Fruit fly (Drosophila melanogaster) whole organism, embryonic: ENCODE data around the gene CG46307.
A peak's percentile ranks its signal among the peaks of the same experiment; 100 is the strongest.

Experiments
- Aef1 ChIP-seq: fragments of 200-800 bp; sonication (Bioruptor generic); IDR thresholded peaks from 3 replicates; pipeline ENCODE4 v1.3.6; 2022; ENCODE audit warnings: missing biosample characterization, missing genetic modification characterization
- Antp ChIP-seq: fragments of 200-800 bp; sonication (Bioruptor generic); optimal IDR thresholded peaks from 3 replicates; lab custom pipeline; 2016; ENCODE audit warnings: missing biosample characterization, missing genetic modification characterization
- CG10147 ChIP-seq: fragments of 200-800 bp; sonication (Bioruptor generic); optimal IDR thresholded peaks from 2 replicates; lab custom pipeline; 2019; ENCODE audit warnings: missing biosample characterization, mild to moderate bottlenecking, missing genetic modification characterization, moderate library complexity
- CG10321 ChIP-seq: fragments of 200-800 bp; sonication (Bioruptor generic); IDR thresholded peaks from 2 replicates; pipeline ENCODE4 v1.3.6; 2022; ENCODE audit warnings: missing biosample characterization, missing genetic modification characterization
- CG11247 ChIP-seq: fragments of 200-800 bp; sonication (Bioruptor generic); IDR thresholded peaks from 2 replicates; pipeline ENCODE4 v1.3.6; 2022; ENCODE audit warnings: missing biosample characterization, missing genetic modification characterization
- CG13424 ChIP-seq: fragments of 200-800 bp; sonication (Bioruptor generic); optimal IDR thresholded peaks from 2 replicates; lab custom pipeline; 2019; ENCODE audit warnings: missing biosample characterization, mild to moderate bottlenecking, missing genetic modification characterization, moderate library complexity
- CG16813 ChIP-seq: fragments of 200-800 bp; sonication (Bioruptor generic); IDR thresholded peaks from 3 replicates; pipeline ENCODE4 v1.3.6; 2022; ENCODE audit warnings: missing biosample characterization, missing genetic modification characterization; ENCODE audit not compliant: partially characterized antibody
- CG16815 ChIP-seq: fragments of 200-800 bp; sonication (Bioruptor generic); optimal IDR thresholded peaks from 3 replicates; lab custom pipeline; 2017; ENCODE audit warnings: missing biosample characterization, mild to moderate bottlenecking, missing genetic modification characterization
- CG17385 ChIP-seq: fragments of 200-800 bp; sonication (Bioruptor generic); optimal IDR thresholded peaks from 3 replicates; lab custom pipeline; 2018; ENCODE audit warnings: missing biosample characterization, mild to moderate bottlenecking, missing genetic modification characterization
- CG17802 ChIP-seq: fragments of 200-800 bp; sonication (Bioruptor generic); optimal IDR thresholded peaks from 2 replicates; lab custom pipeline; 2018; ENCODE audit warnings: missing biosample characterization, mild to moderate bottlenecking, missing genetic modification characterization, moderate library complexity
- CG1792 ChIP-seq: fragments of 200-800 bp; sonication (Bioruptor generic); optimal IDR thresholded peaks from 2 replicates; lab custom pipeline; 2016; ENCODE audit warnings: missing biosample characterization, missing genetic modification characterization
- CG18764 ChIP-seq: fragments of 200-800 bp; sonication (Bioruptor generic); optimal IDR thresholded peaks from 3 replicates; lab custom pipeline; 2016; ENCODE audit warnings: missing biosample characterization, missing genetic modification characterization
- CG2202 ChIP-seq: fragments of 200-800 bp; sonication (Bioruptor generic); optimal IDR thresholded peaks from 2 replicates; lab custom pipeline; 2018; ENCODE audit warnings: missing biosample characterization, mild to moderate bottlenecking, missing genetic modification characterization
- CG5953 ChIP-seq: fragments of 200-800 bp; sonication (Bioruptor generic); IDR thresholded peaks from 2 replicates; pipeline ENCODE4 v1.3.6; 2022; ENCODE audit warnings: missing biosample characterization, missing genetic modification characterization
- CG7963 ChIP-seq: fragments of 200-800 bp; sonication (Bioruptor generic); IDR thresholded peaks from 3 replicates; pipeline ENCODE4 v1.3.6; 2022; ENCODE audit warnings: missing biosample characterization, missing genetic modification characterization; ENCODE audit not compliant: partially characterized antibody
- CG9609 ChIP-seq: fragments of 200-800 bp; sonication (Bioruptor generic); optimal IDR thresholded peaks from 3 replicates; lab custom pipeline; 2016; ENCODE audit warnings: missing biosample characterization, missing genetic modification characterization
- Deaf1 ChIP-seq: fragments of 200-800 bp; optimal IDR thresholded peaks from 3 replicates; lab custom pipeline; 2019; ENCODE audit warnings: missing biosample characterization, mild to moderate bottlenecking, missing genetic modification characterization, moderate library complexity
- Dip2 ChIP-seq: fragments of 200-800 bp; sonication (Bioruptor generic); IDR thresholded peaks from 2 replicates; pipeline ENCODE4 v1.3.6; 2022; ENCODE audit warnings: missing biosample characterization, missing genetic modification characterization
- Ets97D ChIP-seq: fragments of 200-800 bp; sonication (Bioruptor generic); optimal IDR thresholded peaks from 3 replicates; lab custom pipeline; 2016; ENCODE audit warnings: missing biosample characterization, missing genetic modification characterization
- HLH54F ChIP-seq: fragments of 200-800 bp; sonication (Bioruptor generic); optimal IDR thresholded peaks from 3 replicates; lab custom pipeline; 2016; ENCODE audit warnings: missing biosample characterization, missing genetic modification characterization
- HLHmδ ChIP-seq: fragments of 200-800 bp; sonication (Bioruptor generic); optimal IDR thresholded peaks from 2 replicates; lab custom pipeline; 2018; ENCODE audit warnings: missing biosample characterization, mild to moderate bottlenecking, missing genetic modification characterization, moderate library complexity
- Hmr ChIP-seq: fragments of 200-800 bp; sonication (Bioruptor generic); optimal IDR thresholded peaks from 3 replicates; lab custom pipeline; 2017; ENCODE audit warnings: mild to moderate bottlenecking, missing biosample characterization, missing genetic modification reagents, missing genetic modification characterization
- Mrtf ChIP-seq: fragments of 200-800 bp; sonication (Bioruptor generic); IDR thresholded peaks from 3 replicates; pipeline ENCODE4 v1.3.6; 2022; ENCODE audit warnings: missing biosample characterization, missing genetic modification characterization
- Nf-YB ChIP-seq: fragments of 200-800 bp; sonication (Bioruptor generic); optimal IDR thresholded peaks from 3 replicates; lab custom pipeline; 2019; ENCODE audit warnings: missing biosample characterization, mild to moderate bottlenecking, missing genetic modification characterization, moderate library complexity
- Rfx ChIP-seq: fragments of 200-800 bp; sonication (Bioruptor generic); IDR thresholded peaks from 2 replicates; pipeline ENCODE4 v1.3.6; 2022; ENCODE audit warnings: missing biosample characterization, missing genetic modification characterization
- Scr ChIP-seq: fragments of 200-800 bp; sonication (Bioruptor generic); IDR thresholded peaks from 2 replicates; pipeline ENCODE4 v1.3.6; 2022; ENCODE audit warnings: missing biosample characterization, missing genetic modification characterization; ENCODE audit not compliant: partially characterized antibody
- Ssrp ChIP-seq: fragments of 200-800 bp; sonication (Bioruptor generic); optimal IDR thresholded peaks from 2 replicates; lab custom pipeline; 2018; ENCODE audit warnings: missing biosample characterization, mild to moderate bottlenecking, missing genetic modification characterization, moderate library complexity
- Xbp1 ChIP-seq: fragments of 200-800 bp; sonication (Bioruptor generic); optimal IDR thresholded peaks from 3 replicates; lab custom pipeline; 2016; ENCODE audit warnings: missing biosample characterization, mild to moderate bottlenecking, missing genetic modification characterization
- YL-1 ChIP-seq: fragments of 200-800 bp; sonication (Bioruptor generic); optimal IDR thresholded peaks from 3 replicates; lab custom pipeline; 2017; ENCODE audit warnings: missing biosample characterization, mild to moderate bottlenecking, missing genetic modification characterization
- amos ChIP-seq: fragments of 200-800 bp; sonication (Bioruptor generic); IDR thresholded peaks from 2 replicates; pipeline ENCODE4 v1.3.6; 2022; ENCODE audit warnings: missing biosample characterization, missing genetic modification characterization; ENCODE audit not compliant: partially characterized antibody
- aop ChIP-seq: fragments of 200-800 bp; sonication (Bioruptor generic); IDR thresholded peaks from 2 replicates; pipeline ENCODE4 v1.3.6; 2022; ENCODE audit warnings: missing biosample characterization, missing genetic modification characterization
- ci ChIP-seq: fragments of 200-800 bp; sonication (Bioruptor generic); IDR thresholded peaks from 3 replicates; pipeline ENCODE4 v1.3.6; 2022; ENCODE audit warnings: missing biosample characterization, missing genetic modification characterization
- corto ChIP-seq: fragments of 200-800 bp; sonication (Bioruptor generic); optimal IDR thresholded peaks from 2 replicates; lab custom pipeline; 2016; ENCODE audit warnings: missing biosample characterization, mild to moderate bottlenecking, missing genetic modification characterization, moderate library complexity
- dmrt99B ChIP-seq: fragments of 200-800 bp; sonication (Bioruptor generic); optimal IDR thresholded peaks from 2 replicates; lab custom pipeline; 2018; ENCODE audit warnings: missing biosample characterization, mild to moderate bottlenecking, missing genetic modification characterization, moderate library complexity
- dpn ChIP-seq, 2 experiments: fragments of 200-800 bp; sonication (Bioruptor generic); optimal IDR thresholded peaks; 3 replicates each; lab custom pipeline; 2016; ENCODE audit warnings: missing biosample characterization in 2 of 2, missing genetic modification characterization in 2 of 2
- dysf ChIP-seq: fragments of 200-800 bp; sonication (Bioruptor generic); IDR thresholded peaks from 3 replicates; pipeline ENCODE4 v1.3.6; 2022; ENCODE audit warnings: missing biosample characterization, missing genetic modification characterization
- inv ChIP-seq: fragments of 200-800 bp; sonication (Bioruptor generic); IDR thresholded peaks from 2 replicates; pipeline ENCODE4 v1.3.6; 2022; ENCODE audit warnings: missing biosample characterization, missing genetic modification characterization; ENCODE audit not compliant: partially characterized antibody
- kah ChIP-seq: fragments of 200-800 bp; sonication (Bioruptor generic); optimal IDR thresholded peaks from 2 replicates; lab custom pipeline; 2018; ENCODE audit warnings: missing biosample characterization, mild to moderate bottlenecking, missing genetic modification characterization
- nau ChIP-seq: fragments of 200-800 bp; sonication (Bioruptor generic); optimal IDR thresholded peaks from 3 replicates; lab custom pipeline; 2017; ENCODE audit warnings: missing biosample characterization, mild to moderate bottlenecking, missing genetic modification characterization, missing genetic modification reagents
- nmo ChIP-seq: fragments of 200-800 bp; sonication (Bioruptor generic); optimal IDR thresholded peaks from 2 replicates; lab custom pipeline; 2018; ENCODE audit warnings: missing biosample characterization, mild to moderate bottlenecking, missing genetic modification characterization, moderate library complexity
- onecut ChIP-seq: fragments of 200-800 bp; sonication (Bioruptor generic); IDR thresholded peaks from 2 replicates; pipeline ENCODE4 v1.3.6; 2022; ENCODE audit warnings: missing biosample characterization, missing genetic modification characterization
- pho ChIP-seq: fragments of 200-800 bp; sonication (Bioruptor generic); optimal IDR thresholded peaks from 2 replicates; lab custom pipeline; 2016; ENCODE audit warnings: missing biosample characterization, missing genetic modification characterization
- phol ChIP-seq: fragments of 200-800 bp; sonication (Bioruptor generic); optimal IDR thresholded peaks from 3 replicates; lab custom pipeline; 2018; ENCODE audit warnings: missing biosample characterization, mild to moderate bottlenecking, missing genetic modification characterization, moderate library complexity
- pum ChIP-seq: fragments of 200-800 bp; sonication (Bioruptor generic); optimal IDR thresholded peaks from 2 replicates; lab custom pipeline; 2016; ENCODE audit warnings: missing biosample characterization, missing genetic modification characterization
- row ChIP-seq: fragments of 200-800 bp; sonication (Bioruptor generic); IDR thresholded peaks from 3 replicates; pipeline ENCODE4 v1.3.6; 2022; ENCODE audit warnings: missing biosample characterization, missing genetic modification characterization
- scrt ChIP-seq: fragments of 200-800 bp; sonication (Bioruptor generic); optimal IDR thresholded peaks from 2 replicates; lab custom pipeline; 2018; ENCODE audit warnings: missing biosample characterization, mild to moderate bottlenecking, missing genetic modification characterization, moderate library complexity
- shn ChIP-seq: fragments of 200-800 bp; sonication (Bioruptor generic); optimal IDR thresholded peaks from 3 replicates; lab custom pipeline; 2016; ENCODE audit warnings: missing biosample characterization, missing genetic modification characterization
- slbo ChIP-seq: fragments of 200-800 bp; sonication (Bioruptor generic); IDR thresholded peaks from 2 replicates; pipeline ENCODE4 v1.3.6; 2022; ENCODE audit warnings: missing biosample characterization, missing genetic modification characterization
- slp2 ChIP-seq: fragments of 200-800 bp; sonication (Bioruptor generic); optimal IDR thresholded peaks from 2 replicates; lab custom pipeline; 2016; ENCODE audit warnings: missing biosample characterization, missing genetic modification characterization
- zf30C ChIP-seq: fragments of 200-800 bp; sonication (Bioruptor generic); optimal IDR thresholded peaks from 3 replicates; lab custom pipeline; 2018; ENCODE audit warnings: missing biosample characterization, mild to moderate bottlenecking, missing genetic modification characterization
- zfh1 ChIP-seq: fragments of 200-800 bp; sonication (Bioruptor generic); IDR thresholded peaks from 3 replicates; pipeline ENCODE4 v1.3.6; 2022; ENCODE audit warnings: missing biosample characterization, missing genetic modification characterization

CG46307 gene

DNA sequence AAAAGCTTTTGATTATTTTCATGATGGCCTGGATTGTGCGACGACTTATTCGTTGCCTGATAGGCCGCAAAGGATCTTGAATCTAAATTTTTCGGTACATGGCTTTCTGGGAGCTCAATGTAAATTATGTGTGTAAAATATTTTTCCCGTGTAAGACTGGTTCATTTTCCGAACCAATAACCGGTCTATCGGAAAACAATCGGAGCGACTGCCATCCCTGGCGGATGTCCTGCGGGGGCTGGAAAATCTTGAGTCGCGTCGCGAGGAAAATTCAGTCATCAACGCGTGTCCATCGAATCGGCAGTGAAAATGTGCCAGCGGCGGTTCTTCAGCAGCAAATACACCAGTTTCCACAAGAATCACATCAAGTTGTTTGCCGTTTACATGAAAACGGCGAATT, at the start of gene CG46307, which contains the start of gene Nhe2 (continued):
- TF ChIP-seq Hmr (GFP tag; lab: Kevin White, UChicago) (peak; percentile 25), CG18764 (GFP tag; lab: Kevin White, UChicago) (no peak), onecut (peak; percentile 28; the same call in 1 of the 2 replicates), slbo (GFP tag; lab: Robert Waterston, UW) (0 out of 2 replicates have a peak, but pooled peaks have one; percentile 16), inv (GFP tag; lab: Robert Waterston, UW) (no peak), ci (GFP tag; lab: Robert Waterston, UW) (peak; percentile 60; the same call in 1 of the 3 replicates), CG2202 (no peak), YL-1 (GFP tag; lab: Kevin White, UChicago) (peak; percentile 18), phol (peak; percentile 10), corto (no peak), pum (GFP tag; lab: Kevin White, UChicago) (no peak), pho (GFP tag; lab: Kevin White, UChicago) (no peak), row (GFP tag; lab: Robert Waterston, UW) (peak; percentile 55), shn (GFP tag; lab: Kevin White, UChicago) (no peak), CG10147 (GFP tag; lab: Kevin White, UChicago) (no peak), Mrtf (GFP tag; lab: Robert Waterston, UW) (no peak), CG9609 (GFP tag; lab: Kevin White, UChicago) (no peak), slp2 (GFP tag; lab: Kevin White, UChicago) (no peak), Ets97D (GFP tag; lab: Kevin White, UChicago) (peak; percentile 58), CG17802 (tag; lab: Kevin White, UChicago) (no peak), amos (GFP tag; lab: Robert Waterston, UW) (peak; percentile 38; the same call in 1 of the 2 replicates), CG16815 (GFP tag; lab: Kevin White, UChicago) (no peak), scrt (peak; percentile 5), CG5953 (GFP tag; lab: Robert Waterston, UW) (no peak), HLH54F (GFP tag; lab: Kevin White, UChicago) (no peak), nau (no peak), CG16813 (peak; percentile 47; the same call in 2 of the 3 replicates), nmo (no peak), Deaf1 (tag; lab: Kevin White, UChicago) (peak; percentile 17), dysf (GFP tag; lab: Robert Waterston, UW) (no peak), zfh1 (no peak), Ssrp (tag; lab: Kevin White, UChicago) (no peak), Dip2 (GFP tag; lab: Robert Waterston, UW) (no peak), Aef1 (GFP tag; lab: Robert Waterston, UW) (no peak), CG7963 (GFP tag; lab: Robert Waterston, UW) (0 out of 3 replicates have a peak, but pooled peaks have one; percentile 17), kah (GFP tag; lab: Kevin White, UChicago) (no peak), Nf-YB (GFP tag; lab: Kevin White, UChicago) (no peak), dmrt99B (tag; lab: Kevin White, UChicago) (no peak), dpn (GFP tag; optimal IDR thresholded peaks at IDR 0.05; lab: Kevin White, UChicago) (no peak), aop (GFP tag; lab: Robert Waterston, UW) (no peak), CG1792 (GFP tag; lab: Kevin White, UChicago) (no peak), Xbp1 (GFP tag; lab: Kevin White, UChicago) (peak; percentile 4), Rfx (GFP tag; lab: Robert Waterston, UW) (no peak), CG13424 (tag; lab: Kevin White, UChicago) (no peak), zf30C (GFP tag; lab: Kevin White, UChicago) (peak; percentile 90), CG17385 (GFP tag; lab: Kevin White, UChicago) (no peak), CG10321 (GFP tag; lab: Robert Waterston, UW) (no peak), CG11247 (GFP tag; lab: Robert Waterston, UW) (no peak), Antp (peak; percentile 11), HLHmδ (GFP tag; lab: Kevin White, UChicago) (peak; percentile 45), Scr (GFP tag; lab: Robert Waterston, UW) (peak; percentile 25; the same call in 1 of the 2 replicates)
